Worm (Caenorhabditis elegans): ENCODE results near the gene Y47D7A.9.

DNA sequence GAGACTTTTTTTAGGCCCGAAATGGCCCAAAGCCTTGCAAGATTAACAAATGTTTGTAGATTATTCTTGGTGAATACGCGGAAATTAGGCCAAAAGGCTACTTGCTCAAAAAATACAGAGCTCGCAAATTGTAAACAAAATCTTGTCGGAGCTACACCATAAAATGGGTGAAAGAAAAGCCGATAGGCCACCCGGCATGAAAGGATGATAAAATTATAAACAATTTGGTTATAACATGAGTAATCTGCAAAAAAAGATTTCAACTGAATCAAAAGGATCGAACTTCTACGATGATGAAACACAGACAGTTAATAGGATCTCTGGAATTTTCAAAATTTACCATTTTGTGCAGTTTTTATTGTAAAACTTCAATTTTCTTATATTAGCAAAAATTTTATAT, 25.6 kb downstream of the Y47D7A.9 start:
- TF ChIP-seq ztf-4 (tag; optimal IDR thresholded peaks at IDR 0.05) (no peak), aly-2 (tag; optimal IDR thresholded peaks at IDR 0.05) (no peak), snpc-4 (tag; optimal IDR thresholded peaks at IDR 0.05) (no peak)

Data from whole organism, L2 larva.